Worm (Caenorhabditis elegans) whole organism, L2 larva: ENCODE data around the gene ZK930.4.

Source experiments
- Y55F3AM.14 ChIP-seq: fragments of 200-800 bp; sonication (Bioruptor generic); optimal IDR thresholded peaks from 2 replicates; lab custom pipeline; 2018; ENCODE audit warnings: mild to moderate bottlenecking, missing genetic modification characterization, missing compliant biosample characterization
- alr-1 ChIP-seq: fragments of 150-350 bp; optimal IDR thresholded peaks from 2 replicates; lab custom pipeline; 2014; ENCODE audit warnings: missing biosample characterization, missing genetic modification characterization
- ceh-82 ChIP-seq: fragments of 150-350 bp; optimal IDR thresholded peaks from 2 replicates; lab custom pipeline; 2014; ENCODE audit warnings: missing biosample characterization, missing genetic modification characterization
- crh-2 ChIP-seq: sonication (generic microtip); optimal IDR thresholded peaks from 2 replicates; lab custom pipeline; 2017; ENCODE audit warnings: missing biosample characterization, missing genetic modification characterization
- elt-1 ChIP-seq: fragments of 150-350 bp; optimal IDR thresholded peaks from 2 replicates; lab custom pipeline; 2014; ENCODE audit warnings: missing biosample characterization, missing genetic modification characterization
- elt-3 ChIP-seq: sonication (generic microtip); optimal IDR thresholded peaks from 2 replicates; lab custom pipeline; 2017; ENCODE audit warnings: missing biosample characterization, missing genetic modification characterization
- lin-13 ChIP-seq: fragments of 150-350 bp; optimal IDR thresholded peaks from 2 replicates; lab custom pipeline; 2014; ENCODE audit warnings: missing biosample characterization, missing genetic modification reagents, missing genetic modification characterization
- mbf-1 ChIP-seq: sonication (generic microtip); optimal IDR thresholded peaks from 2 replicates; lab custom pipeline; 2017; ENCODE audit warnings: missing biosample characterization, missing genetic modification characterization
- nhr-129 ChIP-seq: fragments of 150-350 bp; optimal IDR thresholded peaks from 2 replicates; lab custom pipeline; 2014; ENCODE audit warnings: missing biosample characterization, missing genetic modification characterization
- nhr-23 ChIP-seq: fragments of 150-350 bp; optimal IDR thresholded peaks from 2 replicates; lab custom pipeline; 2014; ENCODE audit warnings: missing biosample characterization, missing genetic modification reagents, missing genetic modification characterization
- ztf-1 ChIP-seq: fragments of 200-800 bp; sonication (Bioruptor generic); conservative IDR thresholded peaks from 2 replicates; pipeline ENCODE4 v1.3.6; 2022; ENCODE audit warnings: missing genetic modification characterization, missing compliant biosample characterization
- ztf-4 ChIP-seq: fragments of 150-350 bp; optimal IDR thresholded peaks from 2 replicates; lab custom pipeline; 2014; ENCODE audit warnings: missing biosample characterization, missing genetic modification characterization

DNA sequence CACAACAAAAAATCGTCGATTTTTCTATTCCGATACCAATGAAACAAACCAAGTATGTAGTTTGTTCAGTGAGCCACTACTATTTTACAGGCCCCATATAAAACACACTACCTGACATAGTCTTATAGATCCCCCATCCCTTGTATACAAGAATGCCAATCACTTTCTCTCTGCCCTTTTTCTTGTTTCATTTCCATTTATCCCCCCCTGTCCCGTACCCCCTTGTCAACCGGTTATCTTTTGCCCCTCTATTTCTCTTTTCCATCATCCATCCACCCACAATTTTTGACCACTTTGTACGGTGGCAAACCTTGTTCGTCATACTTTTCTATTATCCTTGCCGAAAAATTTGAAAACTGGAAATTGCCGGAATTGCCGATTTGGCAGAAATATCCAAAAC, 46.6 kb downstream of the ZK930.4 start:
- TF ChIP-seq ceh-82 (tag; lab: Kevin White, UChicago) (no peak), ztf-4 (tag; lab: Kevin White, UChicago) (no peak), elt-1 (tag; lab: Kevin White, UChicago) (no peak), mbf-1 (tag; lab: Kevin White, UChicago) (no peak), nhr-129 (no peak), nhr-23 (no peak), crh-2 (no peak), alr-1 (tag; lab: Kevin White, UChicago) (no peak), elt-3 (tag; lab: Kevin White, UChicago) (no peak), ztf-1 (GFP tag; lab: Robert Waterston, UW) (no peak), lin-13 (GFP tag; lab: Kevin White, UChicago) (no peak), Y55F3AM.14 (GFP tag; lab: Kevin White, UChicago) (no peak)
